Fruit fly (Drosophila melanogaster) whole organism, embryonic: ENCODE data around the gene pasi2.

ENCODE experiments used
- Awh ChIP-seq: fragments of 200-800 bp; sonication (Bioruptor generic); IDR thresholded peaks from 2 replicates; pipeline ENCODE4, ENCODE4 v1.3.6; 2022; ENCODE audit warnings: missing biosample characterization, missing genetic modification characterization
- Bdp1 ChIP-seq: fragments of 200-800 bp; sonication (Bioruptor generic); optimal IDR thresholded peaks from 3 replicates; lab custom pipeline; 2016; ENCODE audit warnings: missing biosample characterization, missing genetic modification characterization
- BtbVII ChIP-seq: fragments of 200-800 bp; sonication (Bioruptor generic); optimal IDR thresholded peaks from 3 replicates; lab custom pipeline; 2017; ENCODE audit warnings: missing biosample characterization, mild to moderate bottlenecking, missing genetic modification characterization
- CG10147 ChIP-seq: fragments of 200-800 bp; sonication (Bioruptor generic); optimal IDR thresholded peaks from 2 replicates; lab custom pipeline; 2019; ENCODE audit warnings: missing biosample characterization, mild to moderate bottlenecking, missing genetic modification characterization, moderate library complexity
- CG10267 ChIP-seq: fragments of 200-800 bp; sonication (Bioruptor generic); optimal IDR thresholded peaks from 2 replicates; lab custom pipeline; 2018; ENCODE audit warnings: missing biosample characterization, mild to moderate bottlenecking, missing genetic modification characterization, moderate library complexity
- CG10565 ChIP-seq: fragments of 200-800 bp; sonication (Bioruptor generic); optimal IDR thresholded peaks from 3 replicates; lab custom pipeline; 2016; ENCODE audit warnings: missing biosample characterization, mild to moderate bottlenecking, missing genetic modification characterization
- CG10959 ChIP-seq: fragments of 200-800 bp; sonication (Bioruptor generic); IDR thresholded peaks from 2 replicates; pipeline ENCODE4 v1.3.6; 2022; ENCODE audit warnings: missing biosample characterization, missing genetic modification characterization
- CG11398 ChIP-seq: fragments of 200-800 bp; sonication (Bioruptor generic); optimal IDR thresholded peaks from 2 replicates; lab custom pipeline; 2016; ENCODE audit warnings: missing biosample characterization, missing genetic modification characterization
- CG12391 ChIP-seq: fragments of 200-800 bp; sonication (Bioruptor generic); optimal IDR thresholded peaks from 3 replicates; lab custom pipeline; 2018; ENCODE audit warnings: missing biosample characterization, mild to moderate bottlenecking, missing genetic modification characterization, moderate library complexity
- CG14710 ChIP-seq: fragments of 200-800 bp; sonication (Bioruptor generic); optimal IDR thresholded peaks from 3 replicates; lab custom pipeline; 2019; ENCODE audit warnings: missing biosample characterization, mild to moderate bottlenecking, missing genetic modification characterization, moderate library complexity
- CG1603 ChIP-seq: fragments of 200-800 bp; sonication (Bioruptor generic); optimal IDR thresholded peaks from 2 replicates; lab custom pipeline; 2019; ENCODE audit warnings: missing biosample characterization, mild to moderate bottlenecking, missing genetic modification characterization, moderate library complexity
- CG17359 ChIP-seq: fragments of 200-800 bp; sonication (Bioruptor generic); optimal IDR thresholded peaks from 3 replicates; lab custom pipeline; 2018; ENCODE audit warnings: missing biosample characterization, mild to moderate bottlenecking, missing genetic modification characterization, moderate library complexity
- CG2120 ChIP-seq: fragments of 200-800 bp; sonication (Bioruptor generic); optimal IDR thresholded peaks from 3 replicates; lab custom pipeline; 2016; ENCODE audit warnings: missing biosample characterization, missing genetic modification characterization
- CG30403 ChIP-seq: fragments of 200-800 bp; sonication (Bioruptor generic); optimal IDR thresholded peaks from 3 replicates; lab custom pipeline; 2016; ENCODE audit warnings: missing biosample characterization, missing genetic modification characterization
- CG32532 ChIP-seq: fragments of 200-800 bp; sonication (Bioruptor generic); IDR thresholded peaks from 2 replicates; pipeline ENCODE4 v1.3.6; 2022; ENCODE audit warnings: missing biosample characterization, missing genetic modification characterization
- CG4282 ChIP-seq: fragments of 200-800 bp; sonication (Bioruptor generic); optimal IDR thresholded peaks from 2 replicates; lab custom pipeline; 2016; ENCODE audit warnings: missing biosample characterization, missing genetic modification characterization
- CG6654 ChIP-seq: fragments of 200-800 bp; sonication (Bioruptor generic); optimal IDR thresholded peaks from 2 replicates; lab custom pipeline; 2017; ENCODE audit warnings: missing biosample characterization, mild to moderate bottlenecking, missing genetic modification characterization
- CG6689 ChIP-seq: fragments of 200-800 bp; sonication (Bioruptor generic); IDR thresholded peaks from 2 replicates; pipeline ENCODE4 v1.3.6; 2022; ENCODE audit warnings: missing biosample characterization, missing genetic modification characterization
- CG7357 ChIP-seq: fragments of 200-800 bp; sonication (Bioruptor generic); IDR thresholded peaks from 3 replicates; pipeline ENCODE4 v1.3.6; 2022; ENCODE audit warnings: missing biosample characterization, missing genetic modification characterization
- CG7928 ChIP-seq: fragments of 200-800 bp; sonication (Bioruptor generic); optimal IDR thresholded peaks from 2 replicates; lab custom pipeline; 2017; ENCODE audit warnings: missing biosample characterization, mild to moderate bottlenecking, missing genetic modification characterization
- CG7987 ChIP-seq: fragments of 200-800 bp; sonication (Bioruptor generic); optimal IDR thresholded peaks from 2 replicates; lab custom pipeline; 2018; ENCODE audit warnings: missing biosample characterization, mild to moderate bottlenecking, missing genetic modification characterization, moderate library complexity
- CG9609 ChIP-seq: fragments of 200-800 bp; sonication (Bioruptor generic); optimal IDR thresholded peaks from 3 replicates; lab custom pipeline; 2016; ENCODE audit warnings: missing biosample characterization, missing genetic modification characterization
- CG9727 ChIP-seq: fragments of 200-800 bp; sonication (Bioruptor generic); optimal IDR thresholded peaks from 3 replicates; lab custom pipeline; 2017; ENCODE audit warnings: missing biosample characterization, mild to moderate bottlenecking, missing genetic modification characterization
- Camta ChIP-seq: fragments of 200-800 bp; sonication (Bioruptor generic); optimal IDR thresholded peaks from 2 replicates; lab custom pipeline; 2016; ENCODE audit warnings: missing biosample characterization, missing genetic modification characterization
- D19A ChIP-seq: fragments of 200-800 bp; optimal IDR thresholded peaks from 3 replicates; lab custom pipeline; 2019; ENCODE audit warnings: missing biosample characterization, mild to moderate bottlenecking, missing genetic modification characterization, moderate library complexity
- Deaf1 ChIP-seq: fragments of 200-800 bp; optimal IDR thresholded peaks from 3 replicates; lab custom pipeline; 2019; ENCODE audit warnings: missing biosample characterization, mild to moderate bottlenecking, missing genetic modification characterization, moderate library complexity
- Ets97D ChIP-seq: fragments of 200-800 bp; sonication (Bioruptor generic); optimal IDR thresholded peaks from 3 replicates; lab custom pipeline; 2016; ENCODE audit warnings: missing biosample characterization, missing genetic modification characterization
- HLHmδ ChIP-seq: fragments of 200-800 bp; sonication (Bioruptor generic); optimal IDR thresholded peaks from 2 replicates; lab custom pipeline; 2018; ENCODE audit warnings: missing biosample characterization, mild to moderate bottlenecking, missing genetic modification characterization, moderate library complexity
- Myb ChIP-seq: fragments of 200-800 bp; sonication (Bioruptor generic); optimal IDR thresholded peaks from 2 replicates; lab custom pipeline; 2016; ENCODE audit warnings: missing biosample characterization, missing genetic modification characterization
- Ssrp ChIP-seq: fragments of 200-800 bp; sonication (Bioruptor generic); optimal IDR thresholded peaks from 2 replicates; lab custom pipeline; 2018; ENCODE audit warnings: missing biosample characterization, mild to moderate bottlenecking, missing genetic modification characterization, moderate library complexity
- ash1 ChIP-seq: fragments of 200-800 bp; sonication (Bioruptor generic); optimal IDR thresholded peaks from 2 replicates; lab custom pipeline; 2018; ENCODE audit warnings: missing biosample characterization, mild to moderate bottlenecking, missing genetic modification characterization
- btn ChIP-seq: fragments of 200-800 bp; sonication (Bioruptor generic); optimal IDR thresholded peaks from 2 replicates; lab custom pipeline; 2016; ENCODE audit warnings: missing biosample characterization, missing genetic modification characterization
- chif ChIP-seq, 2 experiments: fragments of 200-800 bp; sonication (Bioruptor generic); optimal IDR thresholded peaks; 3 replicates each; lab custom pipeline; 2016; ENCODE audit warnings: missing biosample characterization in 2 of 2, missing genetic modification characterization in 2 of 2
- chm ChIP-seq: fragments of 200-800 bp; sonication (Bioruptor generic); IDR thresholded peaks from 2 replicates; pipeline ENCODE4 v1.3.6; 2022; ENCODE audit warnings: missing biosample characterization, missing genetic modification characterization
- corto ChIP-seq: fragments of 200-800 bp; sonication (Bioruptor generic); optimal IDR thresholded peaks from 2 replicates; lab custom pipeline; 2016; ENCODE audit warnings: missing biosample characterization, mild to moderate bottlenecking, missing genetic modification characterization, moderate library complexity
- dati ChIP-seq: fragments of 200-800 bp; sonication (Bioruptor generic); IDR thresholded peaks from 2 replicates; pipeline ENCODE4 v1.3.6; 2022; ENCODE audit warnings: missing biosample characterization, missing genetic modification characterization
- dmrt99B ChIP-seq: fragments of 200-800 bp; sonication (Bioruptor generic); optimal IDR thresholded peaks from 2 replicates; lab custom pipeline; 2018; ENCODE audit warnings: missing biosample characterization, mild to moderate bottlenecking, missing genetic modification characterization, moderate library complexity
- emc ChIP-seq: fragments of 200-800 bp; sonication (Bioruptor generic); optimal IDR thresholded peaks from 2 replicates; lab custom pipeline; 2016; ENCODE audit warnings: missing biosample characterization, missing genetic modification characterization
- ems ChIP-seq: fragments of 200-800 bp; sonication (Bioruptor generic); optimal IDR thresholded peaks from 3 replicates; lab custom pipeline; 2016; ENCODE audit warnings: missing biosample characterization, missing genetic modification characterization
- grn ChIP-seq: fragments of 200-800 bp; sonication (Bioruptor generic); optimal IDR thresholded peaks from 3 replicates; lab custom pipeline; 2017; ENCODE audit warnings: missing biosample characterization, missing genetic modification characterization
- jing ChIP-seq: fragments of 200-800 bp; sonication (Bioruptor generic); optimal IDR thresholded peaks from 2 replicates; lab custom pipeline; 2018; ENCODE audit warnings: missing biosample characterization, mild to moderate bottlenecking, missing genetic modification characterization
- nom ChIP-seq: fragments of 200-800 bp; sonication (Bioruptor generic); optimal IDR thresholded peaks from 2 replicates; lab custom pipeline; 2017; ENCODE audit warnings: missing biosample characterization, missing genetic modification characterization, mild to moderate bottlenecking, moderate library complexity, missing genetic modification reagents
- pb ChIP-seq: fragments of 200-800 bp; sonication (Bioruptor generic); optimal IDR thresholded peaks from 3 replicates; lab custom pipeline; 2016; ENCODE audit warnings: missing biosample characterization, missing genetic modification characterization
- prd ChIP-seq, 3 experiments: fragments of >200 bp in 2 of 3; fragments of 200-800 bp in 1 of 3; sonication (Bioruptor generic) in 1 of 3; optimal IDR thresholded peaks in 2 of 3; IDR thresholded peaks in 1 of 3; 2 replicates in 2 of 3; 3 replicates in 1 of 3; pipeline versions ENCODE4 v1.3.6 to Lab custom; 2017 to 2022; ENCODE audit warnings: missing biosample characterization in 1 of 3, missing genetic modification characterization in 1 of 3
- pros ChIP-seq: fragments of 200-800 bp; sonication (Bioruptor generic); optimal IDR thresholded peaks from 3 replicates; lab custom pipeline; 2019; ENCODE audit warnings: missing biosample characterization, mild to moderate bottlenecking, missing genetic modification characterization, moderate library complexity
- salm ChIP-seq: fragments of 200-800 bp; sonication (Bioruptor generic); optimal IDR thresholded peaks from 2 replicates; lab custom pipeline; 2018; ENCODE audit warnings: missing biosample characterization, mild to moderate bottlenecking, missing genetic modification characterization
- seq ChIP-seq: fragments of 200-800 bp; sonication (Bioruptor generic); IDR thresholded peaks from 2 replicates; pipeline ENCODE4 v1.3.6; 2022; ENCODE audit warnings: missing biosample characterization, missing genetic modification characterization
- ssp ChIP-seq: fragments of 200-800 bp; sonication (Bioruptor generic); IDR thresholded peaks from 2 replicates; pipeline ENCODE4 v1.3.6; 2022; ENCODE audit warnings: missing biosample characterization, missing genetic modification characterization
- tio ChIP-seq: fragments of 200-800 bp; sonication (Bioruptor generic); optimal IDR thresholded peaks from 2 replicates; lab custom pipeline; 2017; ENCODE audit warnings: missing biosample characterization, missing genetic modification characterization, inconsistent platforms
- ttk ChIP-seq: fragments of 200-800 bp; sonication (Bioruptor generic); IDR thresholded peaks from 2 replicates; pipeline ENCODE4 v2.1.2; 2022; ENCODE audit warnings: missing biosample characterization, missing genetic modification characterization
- wdn ChIP-seq: fragments of 200-800 bp; sonication (Bioruptor generic); IDR thresholded peaks from 2 replicates; pipeline ENCODE4 v1.3.6; 2022; ENCODE audit warnings: missing biosample characterization, missing genetic modification characterization

The pasi2 gene

dm6 chr3R:9370413-9370812, 35.4 kb downstream of the pasi2 start (continued):
- TF ChIP-seq ttk (GFP tag; lab: Robert Waterston, UW) (0 out of 2 replicates have a peak, but pooled peaks have one; percentile 17), nom (GFP tag; lab: Kevin White, UChicago) (no peak), pb (GFP tag; lab: Kevin White, UChicago) (no peak), CG17359 (peak; percentile 67), emc (GFP tag; lab: Kevin White, UChicago) (no peak), chif (GFP tag; optimal IDR thresholded peaks at IDR 0.05; lab: Kevin White, UChicago) (peak in 1 of 2 experiments; percentile 26), chm (GFP tag; lab: Robert Waterston, UW) (no peak), CG6689 (peak; percentile 54; the same call in 1 of the 2 replicates), CG4282 (no peak), jing (GFP tag; lab: Kevin White, UChicago) (no peak), HLHmδ (GFP tag; lab: Kevin White, UChicago) (no peak), CG10565 (GFP tag; lab: Kevin White, UChicago) (no peak), BtbVII (GFP tag; lab: Kevin White, UChicago) (peak; percentile 65), CG7357 (GFP tag; lab: Robert Waterston, UW) (peak; percentile 52; the same call in 1 of the 3 replicates), CG7987 (GFP tag; lab: Kevin White, UChicago) (no peak), dati (GFP tag; lab: Robert Waterston, UW) (no peak), CG10267 (peak; percentile 19), salm (tag; lab: Kevin White, UChicago) (peak; percentile 30), CG10959 (GFP tag; lab: Robert Waterston, UW) (no peak), ems (GFP tag; lab: Kevin White, UChicago) (no peak), CG10147 (GFP tag; lab: Kevin White, UChicago) (peak; percentile 34), Awh (GFP tag; lab: Robert Waterston, UW) (no peak), seq (GFP tag; lab: Robert Waterston, UW) (peak; percentile 60; the same call in 1 of the 2 replicates), Camta (GFP tag; lab: Kevin White, UChicago) (peak; percentile 26), grn (GFP tag; lab: Kevin White, UChicago) (no peak), pros (no peak), tio (GFP tag; lab: Kevin White, UChicago) (peak; percentile 13), Deaf1 (tag; lab: Kevin White, UChicago) (no peak), CG12391 (tag; lab: Kevin White, UChicago) (peak; percentile 58), CG32532 (peak; percentile 73), dmrt99B (peak; percentile 68), Myb (GFP tag; lab: Kevin White, UChicago) (peak; percentile 2), prd (optimal IDR thresholded peaks at IDR 0.05; lab: Kevin White, UChicago) (no peak), prd (GFP tag; IDR thresholded peaks at IDR 0.05; lab: Robert Waterston, UW) (peak; percentile 64; the same call in 2 of the 3 replicates), D19A (tag; lab: Kevin White, UChicago) (peak; percentile 97), CG6654 (GFP tag; lab: Kevin White, UChicago) (no peak), CG7928 (GFP tag; lab: Kevin White, UChicago) (no peak), CG2120 (GFP tag; lab: Kevin White, UChicago) (peak; percentile 77), ash1 (GFP tag; lab: Kevin White, UChicago) (no peak), CG11398 (GFP tag; lab: Kevin White, UChicago) (no peak), Ssrp (tag; lab: Kevin White, UChicago) (no peak), ssp (GFP tag; lab: Robert Waterston, UW) (peak; percentile 31; the same call in 1 of the 2 replicates), CG1603 (tag; lab: Kevin White, UChicago) (no peak), CG14710 (tag; lab: Kevin White, UChicago) (no peak), Ets97D (GFP tag; lab: Kevin White, UChicago) (no peak), corto (no peak), CG9609 (GFP tag; lab: Kevin White, UChicago) (no peak), Bdp1 (GFP tag; lab: Kevin White, UChicago) (no peak), CG9727 (peak; percentile 15), wdn (no peak), CG30403 (peak; percentile 62), btn (no peak)
